Worm (Caenorhabditis elegans): ENCODE data around the gene T04A6.1.
"Not testable (repeated sequence)": the region's sequence is repeated elsewhere in the genome, so short reads cannot be mapped to it uniquely, and the experiment has no call there.

The T04A6.1 gene

DNA sequence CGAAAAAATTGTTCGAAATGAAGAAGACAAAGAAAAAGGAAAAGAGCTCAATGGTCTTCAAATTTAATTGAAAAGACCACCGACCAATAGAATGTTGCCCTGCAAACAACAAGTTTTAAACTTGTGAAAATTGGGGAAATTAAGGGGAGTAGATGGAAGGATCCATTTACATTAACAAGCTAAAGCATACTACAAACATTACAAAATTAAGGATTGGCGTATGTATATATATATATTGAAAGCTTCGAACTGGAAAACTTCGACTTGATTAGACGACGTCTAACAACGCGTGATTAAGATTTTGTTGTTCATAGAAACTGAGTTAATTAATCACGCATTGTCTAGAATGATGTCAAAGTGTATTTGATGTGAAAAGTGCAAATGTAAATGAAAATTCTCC lies 28.1 kb upstream of the T04A6.1 start, which contains the start of gene R13A5.15:
TSS of gene R13A5.15 (minus strand) at position 101 of the 400 bp plus-strand sequence.
- TF ChIP-seq lin-13 (GFP tag; optimal IDR thresholded peaks at IDR 0.05), result no peak
- no peak for TF ChIP-seq peb-1 (tag; optimal IDR thresholded peaks at IDR 0.05)
- no peak for TF ChIP-seq nhr-25 (tag; optimal IDR thresholded peaks at IDR 0.05)
- no peak for TF ChIP-seq aly-2 (tag; optimal IDR thresholded peaks at IDR 0.05)
- no peak for TF ChIP-seq alr-1 (tag; optimal IDR thresholded peaks at IDR 0.05)
- TF ChIP-seq elt-1 (tag; optimal IDR thresholded peaks at IDR 0.05), result no peak
- no peak for TF ChIP-seq lin-11 (tag; optimal IDR thresholded peaks at IDR 0.05)
- TF ChIP-seq unc-62 (GFP tag; optimal IDR thresholded peaks at IDR 0.05), result no peak
- TF ChIP-seq F13H6.1 (tag; optimal IDR thresholded peaks at IDR 0.05), result no peak
- TF ChIP-seq nhr-23 (tag; optimal IDR thresholded peaks at IDR 0.05), result no peak
- no peak for TF ChIP-seq gmeb-1 (tag; optimal IDR thresholded peaks at IDR 0.05)
- no peak for TF ChIP-seq fos-1 (tag; optimal IDR thresholded peaks at IDR 0.05)
- TF ChIP-seq nhr-21 (tag; optimal IDR thresholded peaks at IDR 0.05), result no peak
- TF ChIP-seq ztf-11 (tag; optimal IDR thresholded peaks at IDR 0.05), result no peak

DNA sequence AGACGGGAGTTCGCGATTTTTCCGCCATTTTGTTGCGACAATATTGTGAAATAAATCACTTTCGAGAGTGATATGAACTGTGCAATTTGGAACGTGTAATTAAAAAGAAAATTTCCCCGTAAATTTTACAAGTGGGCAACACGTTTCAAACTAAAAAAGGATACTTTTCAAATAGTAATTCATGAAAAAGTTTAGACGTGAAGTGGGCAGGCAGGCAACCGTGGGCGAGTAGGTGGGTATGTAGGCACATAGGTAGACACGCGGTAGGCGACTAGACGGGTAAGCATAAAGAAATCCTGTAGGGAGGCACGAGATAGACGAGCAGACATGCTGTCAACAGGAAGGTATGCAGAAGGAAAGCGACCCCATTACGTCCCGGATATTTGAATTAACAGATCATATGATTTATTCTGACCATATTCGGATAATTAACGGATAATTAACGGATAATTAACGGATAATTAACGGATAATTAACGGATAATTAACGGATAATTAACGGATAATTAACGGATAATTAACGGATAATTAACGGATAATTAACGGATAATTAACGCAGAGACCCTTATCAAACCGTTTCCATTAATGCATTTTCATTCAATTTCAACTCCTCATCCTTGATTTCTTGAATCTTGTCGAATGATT lies 22.9 kb upstream of the T04A6.1 start, which contains the start of gene R13A5.11:
TSS of gene R13A5.11 (minus strand) at position 51 of the 644 bp plus-strand sequence.
- no peak for TF ChIP-seq ztf-4 (tag; optimal IDR thresholded peaks at IDR 0.05)

DNA sequence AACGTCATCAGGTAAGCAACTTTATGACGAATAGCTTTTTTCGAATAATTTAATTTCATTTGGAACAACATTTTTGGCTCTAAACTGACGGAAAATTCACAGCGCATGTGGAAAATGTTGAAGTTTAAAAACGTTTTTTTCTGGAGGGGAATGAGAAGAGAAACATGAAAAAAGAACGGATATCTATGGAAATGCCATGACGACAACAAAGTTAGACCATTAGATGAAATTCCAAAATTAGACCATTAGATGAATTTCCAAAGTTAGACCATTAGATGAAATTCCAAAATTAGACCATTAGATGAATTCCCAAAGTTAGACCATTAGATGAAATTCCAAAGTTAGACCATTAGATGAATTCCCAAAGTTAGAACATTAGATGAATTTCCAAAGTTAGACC lies 21.8 kb upstream of the T04A6.1 start, which contains the start of gene Y80D4G.2:
TSS of gene Y80D4G.2 (minus strand) at position 101 of the 400 bp plus-strand sequence.
- not testable (repeated sequence) for TF ChIP-seq nhr-77, R02D3.7, ceh-16 (tag; optimal IDR thresholded peaks at IDR 0.05)

DNA sequence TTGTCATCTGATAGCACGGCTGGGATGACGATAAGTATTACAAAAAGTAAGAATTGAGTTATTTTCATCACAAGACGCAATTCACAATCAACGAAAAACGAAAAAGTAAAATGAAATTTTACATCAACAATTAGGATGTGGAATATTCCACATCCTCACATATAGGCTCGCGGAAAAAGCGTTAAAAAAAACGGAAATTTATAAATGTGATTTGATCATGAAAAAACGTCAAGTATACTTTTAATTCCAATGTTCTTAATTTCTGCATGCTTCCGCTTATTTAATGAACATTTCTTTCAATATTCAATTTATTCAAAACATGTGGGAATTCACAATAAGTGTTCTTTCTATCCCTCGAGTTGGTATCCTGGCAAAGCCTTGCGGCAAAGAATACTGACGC lies 8.1 kb upstream of the T04A6.1 start, which contains the start of gene T04A6.3:
TSS of gene T04A6.3 (minus strand) at position 101 of the 400 bp plus-strand sequence.
- no peak for TF ChIP-seq ztf-1 (GFP tag; conservative IDR thresholded peaks at IDR 0.05)
- TF ChIP-seq unc-55 (GFP tag; optimal IDR thresholded peaks at IDR 0.05), result no peak
- no peak for TF ChIP-seq mdl-1 (tag; optimal IDR thresholded peaks at IDR 0.05)
- TF ChIP-seq ztf-11 (tag; optimal IDR thresholded peaks at IDR 0.05), result no peak
- no peak for TF ChIP-seq nhr-12 (tag; optimal IDR thresholded peaks at IDR 0.05)
- TF ChIP-seq peb-1 (tag; optimal IDR thresholded peaks at IDR 0.05), result no peak
- TF ChIP-seq R02D3.7 (tag; optimal IDR thresholded peaks at IDR 0.05), result no peak
- TF ChIP-seq aly-2 (tag; optimal IDR thresholded peaks at IDR 0.05), result no peak
- TF ChIP-seq unc-62 (GFP tag; optimal IDR thresholded peaks at IDR 0.05), result no peak
- no peak for TF ChIP-seq lin-39 (tag; optimal IDR thresholded peaks at IDR 0.05)
- no peak for TF ChIP-seq blmp-1 (tag; optimal IDR thresholded peaks at IDR 0.05; ENCODE audit: insufficient read depth)
- no peak for TF ChIP-seq sma-3 (GFP tag; optimal IDR thresholded peaks at IDR 0.05)
- TF ChIP-seq skn-1 (tag; optimal IDR thresholded peaks at IDR 0.05), result no peak
- TF ChIP-seq nhr-6 (tag; optimal IDR thresholded peaks at IDR 0.05), result no peak
- TF ChIP-seq sma-9 (GFP tag; optimal IDR thresholded peaks at IDR 0.05), result no peak
- TF ChIP-seq sma-9 (tag; optimal IDR thresholded peaks at IDR 0.05), result no peak
- TF ChIP-seq nhr-21 (tag; optimal IDR thresholded peaks at IDR 0.05), result no peak

DNA sequence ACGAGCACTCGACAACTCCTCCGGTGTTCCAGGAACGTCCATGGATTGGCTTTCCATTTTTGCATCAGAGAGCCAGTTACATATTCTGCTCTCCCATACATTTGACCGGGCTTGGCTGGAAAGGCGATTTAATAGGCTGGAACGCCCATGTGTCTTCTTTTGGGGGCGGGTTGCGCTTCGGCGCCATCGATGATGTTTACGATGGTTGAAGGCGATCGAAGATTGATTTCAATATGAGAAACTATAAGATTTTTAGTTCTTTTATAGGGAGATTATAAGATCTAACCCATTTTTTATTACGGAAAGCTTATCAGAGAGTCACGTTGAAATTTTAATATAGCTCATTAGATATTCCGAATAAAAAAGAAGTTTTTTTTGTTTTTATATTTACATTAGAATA lies 7.2 kb upstream of the T04A6.1 start, which contains the start of gene nsph-4.3:
TSS of gene nsph-4.3 (minus strand) at position 101 of the 400 bp plus-strand sequence.
- TF ChIP-seq elt-3 (tag; optimal IDR thresholded peaks at IDR 0.05) (no peak), mab-5 (tag; optimal IDR thresholded peaks at IDR 0.05) (no peak), nhr-10 (tag; optimal IDR thresholded peaks at IDR 0.05) (no peak), elt-1 (tag; optimal IDR thresholded peaks at IDR 0.05) (no peak), fos-1 (tag; optimal IDR thresholded peaks at IDR 0.05) (no peak), aly-2 (tag; optimal IDR thresholded peaks at IDR 0.05) (no peak), mdl-1 (tag; optimal IDR thresholded peaks at IDR 0.05) (no peak), lin-11 (tag; optimal IDR thresholded peaks at IDR 0.05) (no peak), sem-4 (tag; optimal IDR thresholded peaks at IDR 0.05) (no peak), Y55F3AM.14 (GFP tag; optimal IDR thresholded peaks at IDR 0.05) (no peak), lsy-2 (tag; optimal IDR thresholded peaks at IDR 0.05) (no peak)
